Worm (Caenorhabditis elegans): ENCODE data around the gene tbcb-1.

The tbcb-1 gene

ce11 chrV:13565197-13565596 lies 26.7 kb upstream of the tbcb-1 start (continued):
- peak; percentile 47 for TF ChIP-seq nhr-25 (tag; optimal IDR thresholded peaks at IDR 0.05; ENCODE audit: borderline replicate concordance, insufficient read depth)
- no peak for TF ChIP-seq dmd-8 (GFP tag; IDR thresholded peaks at IDR 0.05)
- 0 out of 2 replicates have a peak, but pooled peaks have one; percentile 48 for TF ChIP-seq ctbp-1 (GFP tag; IDR thresholded peaks at IDR 0.05)
- TF ChIP-seq ces-1 (GFP tag; optimal IDR thresholded peaks at IDR 0.05): no peak
- TF ChIP-seq tra-1 (GFP tag; IDR thresholded peaks at IDR 0.05): peak; percentile 58; the same call in 1 of the 2 replicates
- peak in 1 of 2 experiments; percentile 72 for TF ChIP-seq mdl-1 (tag; optimal IDR thresholded peaks at IDR 0.05)
- TF ChIP-seq daf-8 (GFP tag; IDR thresholded peaks at IDR 0.05): no peak
- TF ChIP-seq F49E8.2 (tag; optimal IDR thresholded peaks at IDR 0.05; ENCODE audit: borderline replicate concordance): no peak
- no peak for TF ChIP-seq madf-5 (GFP tag; IDR thresholded peaks at IDR 0.05)
- peak; percentile 68 for TF ChIP-seq ceh-20 (GFP tag; IDR thresholded peaks at IDR 0.05)
- no peak for TF ChIP-seq unc-130 (GFP tag; optimal IDR thresholded peaks at IDR 0.05)
- TF ChIP-seq ceh-62 (tag; optimal IDR thresholded peaks at IDR 0.05): no peak
- peak; percentile 81 for TF ChIP-seq pqm-1 (tag; optimal IDR thresholded peaks at IDR 0.05)
- TF ChIP-seq zip-11 (GFP tag; IDR thresholded peaks at IDR 0.05): no peak
- peak; percentile 77 for TF ChIP-seq hmg-1.1 (GFP tag; IDR thresholded peaks at IDR 0.05)
- peak; percentile 69 for TF ChIP-seq php-3 (GFP tag; IDR thresholded peaks at IDR 0.05)
- TF ChIP-seq pha-4 (GFP tag; IDR thresholded peaks at IDR 0.05): peak; percentile 66
- TF ChIP-seq pha-4 (tag; optimal IDR thresholded peaks at IDR 0.05): peak; percentile 3
- TF ChIP-seq gei-8 (GFP tag; optimal IDR thresholded peaks at IDR 0.05): no peak
- TF ChIP-seq ceh-82 (tag; optimal IDR thresholded peaks at IDR 0.05): no peak
- peak; percentile 89 for TF ChIP-seq nhr-77 (tag; optimal IDR thresholded peaks at IDR 0.05)
- no peak for TF ChIP-seq skn-1 (tag; optimal IDR thresholded peaks at IDR 0.05)
- TF ChIP-seq lin-29 (GFP tag; IDR thresholded peaks at IDR 0.05): no peak
- TF ChIP-seq mes-2 (tag; optimal IDR thresholded peaks at IDR 0.05; ENCODE audit: poor library complexity, severe bottlenecking): peak; percentile 82
- peak; percentile 45 to 91 for TF ChIP-seq lsy-2 (tag; optimal IDR thresholded peaks at IDR 0.05)
- TF ChIP-seq duxl-1 (tag; optimal IDR thresholded peaks at IDR 0.05; ENCODE audit: poor library complexity): peak; percentile 70
- peak; percentile 53; the same call in 1 of the 2 replicates for TF ChIP-seq zfp-3 (GFP tag; conservative IDR thresholded peaks at IDR 0.05)
- peak; percentile 8 for TF ChIP-seq spr-3 (GFP tag; optimal IDR thresholded peaks at IDR 0.05)
- TF ChIP-seq zag-1 (tag; optimal IDR thresholded peaks at IDR 0.05): no peak
- peak; percentile 75 for TF ChIP-seq mxl-3 (GFP tag; optimal IDR thresholded peaks at IDR 0.05)
- TF ChIP-seq attf-4 (tag; optimal IDR thresholded peaks at IDR 0.05): no peak
- TF ChIP-seq lin-1 (GFP tag; IDR thresholded peaks at IDR 0.05): peak; percentile 54; the same call in 1 of the 2 replicates
- TF ChIP-seq aly-2 (tag; optimal IDR thresholded peaks at IDR 0.05): no peak
- peak in 1 of 2 experiments; percentile 33 for TF ChIP-seq daf-16 (GFP tag; optimal IDR thresholded peaks at IDR 0.05)
- peak; percentile 69 for TF ChIP-seq daf-16 (tag; optimal IDR thresholded peaks at IDR 0.05)
- peak; percentile 98 for TF ChIP-seq nhr-6 (tag; optimal IDR thresholded peaks at IDR 0.05)
- TF ChIP-seq ztf-7 (tag; optimal IDR thresholded peaks at IDR 0.05): peak; percentile 81
- TF ChIP-seq rbr-2 (tag; optimal IDR thresholded peaks at IDR 0.05): peak; percentile 78
- TF ChIP-seq R02D3.7 (tag; optimal IDR thresholded peaks at IDR 0.05): no peak
- no peak for TF ChIP-seq F37D6.2 (tag; optimal IDR thresholded peaks at IDR 0.05)
- TF ChIP-seq mxl-2 (GFP tag; conservative IDR thresholded peaks at IDR 0.05): no peak
- TF ChIP-seq ceh-32 (tag; optimal IDR thresholded peaks at IDR 0.05; ENCODE audit: poor library complexity): no peak
- TF ChIP-seq unc-62 (GFP tag; optimal IDR thresholded peaks at IDR 0.05 in 1 of 2): peak in 1 of 2 experiments; percentile 80
- no peak for TF ChIP-seq unc-62 (tag; optimal IDR thresholded peaks at IDR 0.05)
- TF ChIP-seq daf-19 (GFP tag; conservative IDR thresholded peaks at IDR 0.05): no peak
- peak; percentile 99 for TF ChIP-seq dve-1 (tag; optimal IDR thresholded peaks at IDR 0.05; ENCODE audit: insufficient read depth)
- no peak for TF ChIP-seq zip-2 (tag; optimal IDR thresholded peaks at IDR 0.05)
- no peak for TF ChIP-seq madf-9 (GFP tag; conservative IDR thresholded peaks at IDR 0.05)
- TF ChIP-seq Y5F2A.4 (GFP tag; optimal IDR thresholded peaks at IDR 0.05): no peak
- no peak for TF ChIP-seq nhr-237 (tag; optimal IDR thresholded peaks at IDR 0.05)
- TF ChIP-seq nhr-48 (tag; optimal IDR thresholded peaks at IDR 0.05): peak; percentile 93
